Fruit fly (Drosophila melanogaster): ENCODE data around the gene CG32512.
A peak's percentile ranks its signal among the peaks of the same experiment; 100 is the strongest.

CG32512 gene

DNA sequence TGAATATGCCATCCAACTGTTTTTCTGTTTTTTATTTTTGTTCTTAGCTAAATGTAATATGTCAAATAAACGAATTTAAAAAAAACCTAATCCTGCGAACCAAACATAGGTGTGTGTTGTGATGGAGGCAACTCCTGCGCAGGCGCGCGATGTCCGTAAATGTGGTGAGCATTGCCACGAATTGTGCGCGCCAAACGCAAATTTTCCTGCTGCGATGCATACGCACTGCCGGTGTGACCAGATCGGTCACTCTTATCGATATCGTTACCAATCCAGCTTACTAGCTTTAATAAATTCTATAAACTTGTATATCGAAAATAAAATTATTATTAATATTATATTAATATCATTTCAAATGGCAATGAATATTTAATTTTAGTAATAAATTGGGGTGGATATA lies 32.7 kb downstream of the CG32512 start:
- TF ChIP-seq noc (tag; optimal IDR thresholded peaks at IDR 0.05), result no peak

DNA sequence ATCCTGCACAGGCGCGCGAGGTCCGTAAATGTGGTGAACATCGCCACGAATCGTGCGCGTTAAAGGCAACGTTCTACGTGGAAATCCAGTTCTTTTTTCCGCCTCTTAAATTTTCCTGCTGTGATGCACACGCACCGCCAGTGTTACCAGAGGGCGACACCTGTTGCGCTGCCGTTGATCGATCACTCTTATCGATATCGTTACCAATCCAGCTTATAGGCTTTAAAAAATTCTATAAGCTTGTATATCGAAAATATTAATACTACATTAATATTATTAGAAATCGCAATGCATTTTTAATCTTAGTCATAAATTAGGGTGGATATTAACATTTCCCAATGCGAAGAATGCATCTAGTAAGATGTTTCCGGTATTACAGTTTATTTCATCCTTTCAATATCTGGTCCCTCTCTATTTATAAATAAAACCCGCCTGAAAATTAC lies 35.5 kb downstream of the CG32512 start, which contains the start of gene CG1529:
TSS of gene CG1529 (minus strand) at position 132 of the 443 bp plus-strand sequence.
- no peak for TF ChIP-seq noc (tag; optimal IDR thresholded peaks at IDR 0.05)

DNA sequence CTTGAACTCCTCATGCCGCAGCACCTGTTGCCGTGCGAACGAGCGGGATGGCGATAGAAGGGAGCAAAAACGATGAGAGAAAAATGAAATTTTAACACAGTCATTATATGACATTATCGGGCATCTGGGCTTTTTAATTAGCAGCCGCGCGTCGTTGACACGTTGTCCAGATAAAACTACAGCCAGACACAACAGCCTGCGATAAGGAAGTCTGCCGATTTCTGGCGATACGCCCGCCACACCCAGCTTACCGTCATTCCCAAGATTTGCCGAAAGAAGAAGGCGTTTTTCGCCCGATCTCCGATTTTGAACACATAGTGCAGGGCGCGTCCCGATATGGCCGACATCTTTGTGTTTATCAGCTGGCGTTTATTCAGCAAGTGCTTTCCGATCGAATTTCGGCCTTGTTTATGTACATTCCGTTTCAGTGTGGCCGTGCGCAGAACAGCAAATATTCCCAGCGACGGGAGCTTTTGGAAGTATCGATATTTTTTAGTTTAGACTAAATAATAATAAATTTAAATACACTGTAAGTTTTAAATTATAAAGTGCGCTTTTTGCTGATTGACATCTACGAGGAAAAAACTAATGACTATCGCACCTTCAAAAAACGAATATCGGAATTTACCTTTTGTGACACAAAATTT lies 39.3 kb downstream of the CG32512 start, which contains the start of gene CG1532:
TSS of gene CG1532 (minus strand) at position 433 of the 647 bp plus-strand sequence.
- peak; percentile 65 for TF ChIP-seq noc (tag; optimal IDR thresholded peaks at IDR 0.05)

DNA sequence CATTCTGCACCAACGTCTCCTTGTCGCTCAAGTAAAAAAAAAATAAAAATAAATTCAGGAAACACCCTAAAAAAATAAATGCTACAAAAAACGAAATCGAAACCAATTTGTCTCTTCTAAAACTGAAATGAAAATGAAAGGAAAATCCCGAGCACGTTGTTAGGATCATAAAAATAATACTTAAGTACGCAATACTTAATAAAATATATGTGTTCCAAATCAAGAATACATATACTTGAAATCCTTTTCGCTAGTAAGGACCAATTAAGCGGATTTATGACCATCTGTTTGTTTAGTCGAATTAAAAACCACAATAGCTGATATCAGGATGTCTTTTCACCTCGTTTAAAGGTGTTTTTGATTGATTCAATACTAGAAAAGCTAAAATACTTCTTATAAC lies 41.6 kb downstream of the CG32512 start, which contains the start of gene r-cup:
TSS of gene r-cup (minus strand) at position 101 of the 400 bp plus-strand sequence.
- TF ChIP-seq noc (tag; optimal IDR thresholded peaks at IDR 0.05), result no peak

DNA sequence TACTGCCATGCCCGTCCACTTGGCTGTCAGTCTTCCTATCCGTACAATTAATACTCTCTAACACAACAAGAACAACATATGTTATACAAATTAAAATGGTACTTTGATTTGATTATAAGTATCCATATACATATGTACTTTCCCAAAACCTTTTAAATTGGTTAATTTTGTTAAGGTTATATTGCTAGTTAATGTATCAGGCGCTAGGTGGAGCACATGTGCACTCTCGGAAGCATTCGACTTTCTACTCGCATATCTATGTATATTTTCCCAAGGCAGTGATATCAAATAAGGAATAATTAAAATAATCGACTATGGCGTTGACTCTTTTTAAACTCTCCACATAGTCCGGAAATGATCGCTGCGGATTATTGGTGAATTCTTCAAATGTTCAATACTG lies 49.8 kb downstream of the CG32512 start:
- TF ChIP-seq noc (tag; optimal IDR thresholded peaks at IDR 0.05), result no peak
